Worm (Caenorhabditis elegans) whole organism, L2 larva: ENCODE measurements around the gene ptp-3.
A peak's percentile ranks its signal among the peaks of the same experiment; 100 is the strongest.

Experiments
- C34F6.9 ChIP-seq: fragments of 150-350 bp; optimal IDR thresholded peaks from 2 replicates; lab custom pipeline; 2014; ENCODE audit warnings: missing biosample characterization, missing genetic modification characterization
- F13H6.1 ChIP-seq: sonication (generic microtip); optimal IDR thresholded peaks from 2 replicates; lab custom pipeline; 2016; ENCODE audit warnings: missing genetic modification characterization, missing compliant biosample characterization
- R02D3.7 ChIP-seq: fragments of 150-350 bp; optimal IDR thresholded peaks from 2 replicates; lab custom pipeline; 2014; ENCODE audit warnings: missing biosample characterization, missing genetic modification characterization
- alr-1 ChIP-seq: fragments of 150-350 bp; optimal IDR thresholded peaks from 2 replicates; lab custom pipeline; 2014; ENCODE audit warnings: missing biosample characterization, missing genetic modification characterization
- aly-2 ChIP-seq: fragments of 150-350 bp; optimal IDR thresholded peaks from 2 replicates; lab custom pipeline; 2014; ENCODE audit warnings: missing biosample characterization, missing genetic modification characterization
- ama-1 ChIP-seq: fragments of 150-350 bp; optimal IDR thresholded peaks from 2 replicates; lab custom pipeline; 2018; ENCODE audit warnings: inconsistent platforms
- ceh-16 ChIP-seq: fragments of 150-350 bp; optimal IDR thresholded peaks from 2 replicates; lab custom pipeline; 2014; ENCODE audit warnings: missing biosample characterization, missing genetic modification characterization
- ceh-82 ChIP-seq: fragments of 150-350 bp; optimal IDR thresholded peaks from 2 replicates; lab custom pipeline; 2014; ENCODE audit warnings: missing biosample characterization, missing genetic modification characterization
- crh-2 ChIP-seq: sonication (generic microtip); optimal IDR thresholded peaks from 2 replicates; lab custom pipeline; 2017; ENCODE audit warnings: missing biosample characterization, missing genetic modification characterization
- dmd-4 ChIP-seq: sonication (generic microtip); optimal IDR thresholded peaks from 2 replicates; lab custom pipeline; 2017; ENCODE audit warnings: missing biosample characterization, missing genetic modification characterization
- egl-27 ChIP-seq: sonication (generic microtip); optimal IDR thresholded peaks from 3 replicates; lab custom pipeline; 2017; ENCODE audit warnings: missing biosample characterization, missing genetic modification reagents, missing genetic modification characterization
- elt-1 ChIP-seq: fragments of 150-350 bp; optimal IDR thresholded peaks from 2 replicates; lab custom pipeline; 2014; ENCODE audit warnings: missing biosample characterization, missing genetic modification characterization
- elt-3 ChIP-seq: sonication (generic microtip); optimal IDR thresholded peaks from 2 replicates; lab custom pipeline; 2017; ENCODE audit warnings: missing biosample characterization, missing genetic modification characterization
- gmeb-1 ChIP-seq: fragments of 150-350 bp; optimal IDR thresholded peaks from 2 replicates; lab custom pipeline; 2014; ENCODE audit warnings: missing biosample characterization, missing genetic modification characterization
- lin-11 ChIP-seq: fragments of 150-350 bp; sonication (generic microtip); optimal IDR thresholded peaks from 2 replicates; lab custom pipeline; 2014; ENCODE audit warnings: missing biosample characterization, missing genetic modification characterization, inconsistent platforms, mixed read lengths
- lin-13 ChIP-seq: fragments of 150-350 bp; optimal IDR thresholded peaks from 2 replicates; lab custom pipeline; 2014; ENCODE audit warnings: missing biosample characterization, missing genetic modification reagents, missing genetic modification characterization
- lin-39 ChIP-seq: fragments of 150-350 bp; optimal IDR thresholded peaks from 2 replicates; lab custom pipeline; 2014; ENCODE audit warnings: missing biosample characterization, missing genetic modification reagents, missing genetic modification characterization
- lsy-2 ChIP-seq, 2 experiments: fragments of 150-350 bp in 1 of 2; sonication (generic microtip) in 1 of 2; optimal IDR thresholded peaks; 2 replicates each; lab custom pipeline; 2014 to 2017; ENCODE audit warnings: missing biosample characterization in 2 of 2, missing genetic modification characterization in 2 of 2
- mab-5 ChIP-seq: fragments of 150-350 bp; optimal IDR thresholded peaks from 2 replicates; lab custom pipeline; 2014; ENCODE audit warnings: missing biosample characterization, missing genetic modification characterization
- mbf-1 ChIP-seq: sonication (generic microtip); optimal IDR thresholded peaks from 2 replicates; lab custom pipeline; 2017; ENCODE audit warnings: missing biosample characterization, missing genetic modification characterization
- nhr-10 ChIP-seq: sonication (generic microtip); optimal IDR thresholded peaks from 2 replicates; lab custom pipeline; 2017; ENCODE audit warnings: missing biosample characterization, missing genetic modification characterization
- nhr-11 ChIP-seq: fragments of 150-350 bp; optimal IDR thresholded peaks from 2 replicates; lab custom pipeline; 2014; ENCODE audit warnings: missing biosample characterization, missing genetic modification characterization
- nhr-129 ChIP-seq: fragments of 150-350 bp; optimal IDR thresholded peaks from 2 replicates; lab custom pipeline; 2014; ENCODE audit warnings: missing biosample characterization, missing genetic modification characterization
- nhr-23 ChIP-seq: fragments of 150-350 bp; optimal IDR thresholded peaks from 2 replicates; lab custom pipeline; 2014; ENCODE audit warnings: missing biosample characterization, missing genetic modification reagents, missing genetic modification characterization
- nhr-25 ChIP-seq: fragments of 150-350 bp; sonication (generic microtip); optimal IDR thresholded peaks from 3 replicates; lab custom pipeline; 2014; ENCODE audit warnings: missing biosample characterization, missing genetic modification characterization
- nhr-6 ChIP-seq: fragments of 150-350 bp; optimal IDR thresholded peaks from 2 replicates; lab custom pipeline; 2014; ENCODE audit warnings: missing biosample characterization, missing genetic modification characterization
- nhr-77 ChIP-seq: fragments of 150-350 bp; optimal IDR thresholded peaks from 2 replicates; lab custom pipeline; 2014; ENCODE audit warnings: missing biosample characterization, missing genetic modification characterization
- peb-1 ChIP-seq: fragments of 150-350 bp; optimal IDR thresholded peaks from 2 replicates; lab custom pipeline; 2014; ENCODE audit warnings: missing biosample characterization, missing genetic modification characterization
- sem-4 ChIP-seq: fragments of 150-350 bp; optimal IDR thresholded peaks from 2 replicates; lab custom pipeline; 2014; ENCODE audit warnings: missing biosample characterization, missing genetic modification reagents, missing genetic modification characterization
- sma-3 ChIP-seq: sonication (generic microtip); optimal IDR thresholded peaks from 2 replicates; lab custom pipeline; 2016; ENCODE audit warnings: missing genetic modification reagents, missing genetic modification characterization, missing compliant biosample characterization
- sma-9 ChIP-seq, 2 experiments: fragments of 150-350 bp in 1 of 2; sonication (generic microtip) in 1 of 2; optimal IDR thresholded peaks; 2 replicates each; lab custom pipeline; 2014 to 2016; ENCODE audit warnings: missing genetic modification characterization in 2 of 2, mild to moderate bottlenecking in 1 of 2, missing biosample characterization in 1 of 2, missing compliant biosample characterization in 1 of 2, missing genetic modification reagents in 1 of 2, moderate library complexity in 1 of 2
- snpc-4 ChIP-seq: fragments of 150-350 bp; optimal IDR thresholded peaks from 2 replicates; lab custom pipeline; 2014; ENCODE audit warnings: missing biosample characterization, missing genetic modification characterization
- unc-39 ChIP-seq: fragments of 150-350 bp; optimal IDR thresholded peaks from 2 replicates; lab custom pipeline; 2014; ENCODE audit warnings: missing biosample characterization, missing genetic modification characterization
- unc-55 ChIP-seq: fragments of 150-350 bp; sonication (generic microtip); optimal IDR thresholded peaks from 3 replicates; lab custom pipeline; 2014; ENCODE audit warnings: missing biosample characterization, missing genetic modification reagents, missing genetic modification characterization
- unc-62 ChIP-seq: fragments of 150-350 bp; optimal IDR thresholded peaks from 2 replicates; lab custom pipeline; 2014; ENCODE audit warnings: missing biosample characterization, missing genetic modification reagents, missing genetic modification characterization
- zag-1 ChIP-seq: fragments of 150-350 bp; optimal IDR thresholded peaks from 2 replicates; lab custom pipeline; 2014; ENCODE audit warnings: missing biosample characterization, missing genetic modification characterization
- ztf-1 ChIP-seq: fragments of 200-800 bp; sonication (Bioruptor generic); conservative IDR thresholded peaks from 2 replicates; pipeline ENCODE4 v1.3.6; 2022; ENCODE audit warnings: missing genetic modification characterization, missing compliant biosample characterization
- ztf-4 ChIP-seq: fragments of 150-350 bp; optimal IDR thresholded peaks from 2 replicates; lab custom pipeline; 2014; ENCODE audit warnings: missing biosample characterization, missing genetic modification characterization

The ptp-3 gene

DNA sequence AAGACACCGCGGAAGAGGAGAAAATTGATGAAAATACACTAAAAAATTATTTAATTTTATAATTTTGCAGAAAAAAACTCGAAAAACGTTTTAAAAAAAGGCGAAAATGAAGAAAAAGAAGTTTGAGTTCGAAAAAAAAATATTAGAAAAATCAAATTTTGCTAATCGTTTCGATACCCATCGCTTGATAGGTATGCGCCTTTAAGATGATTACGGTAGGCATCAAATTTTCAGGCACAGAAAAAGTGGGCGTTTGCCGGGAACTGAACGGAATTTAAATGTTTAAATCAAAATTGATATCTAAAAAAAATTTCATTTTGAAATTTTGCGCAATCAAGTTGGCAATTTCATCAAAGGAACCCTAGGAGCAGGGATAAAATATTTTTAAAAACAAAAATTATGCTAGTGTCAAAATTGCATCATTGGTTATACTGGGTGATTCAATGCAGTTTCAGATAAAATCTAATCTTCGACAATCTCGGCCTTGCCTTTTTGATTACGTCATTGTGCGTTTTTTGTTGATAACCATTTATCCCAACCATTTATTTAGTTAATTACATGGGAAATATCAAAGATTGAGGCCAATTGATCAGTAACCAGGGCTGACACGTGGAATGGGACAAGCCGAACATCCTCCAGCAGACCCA lies 68.3 kb downstream of the ptp-3 start:
- TF ChIP-seq snpc-4 (tag; lab: Kevin White, UChicago) (no peak), mbf-1 (no peak), sma-9 (GFP tag; optimal IDR thresholded peaks at IDR 0.05; lab: Kevin White, UChicago) (peak; percentile 34), sma-9 (tag; optimal IDR thresholded peaks at IDR 0.05; lab: Kevin White, UChicago) (no peak), peb-1 (tag; lab: Kevin White, UChicago) (no peak), elt-1 (no peak), ztf-4 (tag; lab: Kevin White, UChicago) (no peak), alr-1 (tag; lab: Kevin White, UChicago) (no peak), ztf-1 (GFP tag; lab: Robert Waterston, UW) (no peak), C34F6.9 (tag; lab: Kevin White, UChicago) (no peak), ceh-82 (tag; lab: Kevin White, UChicago) (no peak), nhr-10 (tag; lab: Kevin White, UChicago) (no peak), nhr-25 (tag; lab: Kevin White, UChicago) (no peak), nhr-129 (peak; percentile 48), mab-5 (tag; lab: Kevin White, UChicago) (no peak), ceh-16 (tag; lab: Kevin White, UChicago) (peak; percentile 33), crh-2 (no peak), unc-55 (GFP tag; lab: Kevin White, UChicago) (no peak)

DNA sequence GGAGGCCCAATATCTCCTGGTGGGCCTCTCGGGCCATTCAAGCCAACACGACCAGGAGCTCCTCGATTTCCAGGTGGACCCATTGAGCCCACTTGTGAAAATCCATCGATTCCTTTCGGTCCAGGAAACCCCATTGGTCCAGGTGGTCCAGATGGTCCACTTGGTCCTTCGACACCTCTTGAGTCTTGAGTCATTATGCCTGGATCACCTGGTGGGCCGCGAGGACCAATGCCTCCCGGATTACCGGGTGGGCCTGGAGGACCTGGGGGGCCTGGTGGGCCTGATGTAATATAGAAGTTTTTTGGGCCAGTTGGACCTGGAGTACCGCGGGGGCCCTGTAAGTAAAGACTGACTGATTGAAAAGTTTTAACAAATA lies 68.8 kb downstream of the ptp-3 start:
- TF ChIP-seq F13H6.1: no peak
- TF ChIP-seq nhr-25 (tag; lab: Kevin White, UChicago): no peak
- TF ChIP-seq sma-3: no peak
- no peak for TF ChIP-seq peb-1 (tag; lab: Kevin White, UChicago)
- no peak for TF ChIP-seq nhr-23 (tag; lab: Kevin White, UChicago)
- TF ChIP-seq zag-1 (tag; lab: Kevin White, UChicago): no peak
- TF ChIP-seq crh-2: no peak
- no peak for TF ChIP-seq nhr-6
- no peak for TF ChIP-seq lsy-2 (tag; optimal IDR thresholded peaks at IDR 0.05; lab: Kevin White, UChicago)
- TF ChIP-seq nhr-10 (tag; lab: Kevin White, UChicago): no peak
- TF ChIP-seq lin-39 (tag; lab: Kevin White, UChicago): no peak
- no peak for TF ChIP-seq ceh-16 (tag; lab: Kevin White, UChicago)
- no peak for TF ChIP-seq egl-27 (tag; lab: Kevin White, UChicago)
- TF ChIP-seq unc-39 (tag; lab: Kevin White, UChicago): no peak
- no peak for TF ChIP-seq unc-62
- TF ChIP-seq dmd-4 (tag; lab: Kevin White, UChicago): no peak
- no peak for TF ChIP-seq nhr-129
- TF ChIP-seq R02D3.7 (tag; lab: Kevin White, UChicago): no peak

DNA sequence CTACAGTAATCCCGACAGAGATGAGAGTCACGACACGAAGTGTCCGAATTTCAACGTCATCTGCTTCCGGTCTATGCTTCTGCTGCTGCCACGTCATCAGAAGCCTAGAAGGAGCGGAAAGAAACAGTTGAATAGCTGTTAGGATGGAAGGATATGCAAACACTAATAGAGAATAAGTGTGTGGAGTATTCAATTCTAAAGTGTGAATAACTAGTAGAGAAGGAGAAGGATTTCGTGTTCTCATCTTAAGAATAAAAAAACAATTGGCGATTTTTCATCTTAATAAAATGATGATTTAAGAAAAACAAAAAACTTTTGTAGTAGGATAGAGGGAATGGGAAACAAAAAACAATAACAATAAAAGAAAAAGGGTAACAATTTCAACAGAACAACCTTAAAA lies 70.5 kb downstream of the ptp-3 start, which contains the start of gene col-83:
col-83 (minus strand) TSS at position 101 of the 400 bp plus-strand sequence.
- no peak for TF ChIP-seq elt-3
- no peak for TF ChIP-seq mab-5 (tag; lab: Kevin White, UChicago)
- no peak for TF ChIP-seq crh-2
- TF ChIP-seq R02D3.7 (tag; lab: Kevin White, UChicago): no peak
- no peak for TF ChIP-seq unc-55 (GFP tag; lab: Kevin White, UChicago)
- no peak for TF ChIP-seq dmd-4 (tag; lab: Kevin White, UChicago)
- no peak for TF ChIP-seq alr-1 (tag; lab: Kevin White, UChicago)
- TF ChIP-seq C34F6.9 (tag; lab: Kevin White, UChicago): no peak
- no peak for TF ChIP-seq lin-11 (tag; lab: Kevin White, UChicago)
- TF ChIP-seq sem-4 (tag; lab: Kevin White, UChicago): no peak
- no peak for TF ChIP-seq ama-1 (lab: Kevin White, UChicago)
- TF ChIP-seq zag-1 (tag; lab: Kevin White, UChicago): no peak
- TF ChIP-seq gmeb-1 (tag; lab: Kevin White, UChicago): no peak
- no peak for TF ChIP-seq unc-39 (tag; lab: Kevin White, UChicago)
- TF ChIP-seq sma-3: no peak
- no peak for TF ChIP-seq aly-2
- TF ChIP-seq elt-1: no peak

DNA sequence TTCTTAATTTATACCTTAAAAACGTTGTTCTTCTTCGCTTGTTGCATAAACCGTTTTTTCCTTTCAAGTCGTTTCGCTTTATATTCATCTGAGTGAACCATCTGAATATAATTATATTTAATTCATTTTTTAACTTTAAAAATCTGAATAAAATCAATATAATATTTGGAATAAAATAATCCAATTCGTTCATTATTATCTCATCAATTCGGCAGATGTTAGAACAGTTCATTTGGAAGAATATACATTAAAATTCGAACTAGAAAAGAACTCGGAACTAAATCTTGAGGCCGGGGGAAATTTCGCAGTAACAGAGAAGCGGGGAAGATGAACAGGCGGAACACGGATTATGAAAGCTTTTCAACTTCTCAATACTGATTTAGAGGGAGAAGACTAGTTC lies 73.6 kb downstream of the ptp-3 start, which contains the start of gene F33A8.4:
F33A8.4 (minus strand) TSS at position 101 of the 400 bp plus-strand sequence.
- no peak for TF ChIP-seq lin-39 (tag; lab: Kevin White, UChicago)
- TF ChIP-seq lin-13 (GFP tag; lab: Kevin White, UChicago): no peak
- no peak for TF ChIP-seq ztf-1 (GFP tag; lab: Robert Waterston, UW)
- TF ChIP-seq sem-4 (tag; lab: Kevin White, UChicago): no peak
- no peak for TF ChIP-seq nhr-25 (tag; lab: Kevin White, UChicago)
- TF ChIP-seq nhr-77 (tag; lab: Kevin White, UChicago): no peak
- TF ChIP-seq nhr-11: no peak
- no peak for TF ChIP-seq mbf-1
- TF ChIP-seq ceh-82 (tag; lab: Kevin White, UChicago): no peak
- no peak for TF ChIP-seq crh-2
- TF ChIP-seq zag-1 (tag; lab: Kevin White, UChicago): no peak
- no peak for TF ChIP-seq ceh-16 (tag; lab: Kevin White, UChicago)
- TF ChIP-seq, all 48 proteins: peak for 0
